Fruit fly (Drosophila melanogaster): ENCODE results near the gene Las.
A peak's percentile ranks its signal among the peaks of the same experiment; 100 is the strongest.

The Las gene

DNA sequence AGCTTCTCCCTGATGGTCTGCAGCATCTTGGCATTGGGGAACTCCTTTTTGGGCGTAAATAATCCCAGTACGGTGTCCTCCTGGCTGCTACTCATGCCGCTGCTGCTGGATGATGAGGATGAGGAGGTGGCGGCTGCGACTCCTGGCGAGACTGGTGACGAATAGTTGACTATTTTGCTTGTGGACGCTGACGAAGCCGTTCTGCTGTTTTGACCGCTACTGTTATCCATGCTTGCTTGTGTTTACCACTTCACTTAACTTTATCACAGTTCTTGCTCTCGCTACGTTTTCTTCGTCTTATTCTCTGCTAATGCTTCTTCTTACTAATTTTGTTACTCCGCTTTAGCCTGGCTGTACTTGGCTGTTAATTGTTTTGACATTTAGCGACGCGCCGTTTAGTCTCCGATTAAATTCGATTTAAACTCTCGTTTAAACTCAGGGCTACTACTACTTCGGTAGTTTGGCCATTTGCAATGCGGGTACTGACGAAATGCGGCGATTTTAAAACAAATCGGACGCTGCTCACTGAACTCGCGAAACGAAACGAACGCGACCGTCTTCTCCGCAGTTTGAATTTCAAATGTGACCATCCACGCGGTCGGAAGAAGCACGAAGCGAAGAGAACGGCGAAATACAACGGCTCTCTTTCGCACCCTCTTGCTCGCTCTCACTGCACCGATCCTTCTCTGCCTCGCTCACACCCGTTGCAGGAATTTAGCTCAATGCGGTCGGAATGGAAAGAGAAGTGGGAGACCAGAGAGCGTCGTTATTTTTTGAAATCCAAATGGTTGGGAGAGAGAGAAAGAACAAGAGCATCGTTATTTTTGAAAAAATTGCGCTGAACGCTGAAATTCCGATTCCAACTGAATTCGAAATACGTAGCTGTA, 30.9 kb downstream of the Las start, which contains the start of gene trbl (continued):
- TF ChIP-seq Nf-YB (GFP tag; optimal IDR thresholded peaks at IDR 0.05): peak; percentile 33
- TF ChIP-seq Hsf (GFP tag; optimal IDR thresholded peaks at IDR 0.05): no peak
- TF ChIP-seq ranshi (GFP tag; IDR thresholded peaks at IDR 0.05): 0 out of 2 replicates have a peak, but pooled peaks have one; percentile 7
- no peak for TF ChIP-seq CG43689 (GFP tag; IDR thresholded peaks at IDR 0.05)
- TF ChIP-seq h (optimal IDR thresholded peaks at IDR 0.05): no peak
- TF ChIP-seq CG12155 (GFP tag; optimal IDR thresholded peaks at IDR 0.05): no peak
- peak; percentile 26 for TF ChIP-seq CG14710 (tag; optimal IDR thresholded peaks at IDR 0.05)
- no peak for TF ChIP-seq CG31224 (GFP tag; IDR thresholded peaks at IDR 0.05)
- TF ChIP-seq cg (GFP tag; optimal IDR thresholded peaks at IDR 0.05): peak; percentile 38
- TF ChIP-seq wek (GFP tag; optimal IDR thresholded peaks at IDR 0.05): peak; percentile 27
- no peak for TF ChIP-seq fu2 (GFP tag; optimal IDR thresholded peaks at IDR 0.05)
- TF ChIP-seq CG8281 (tag; optimal IDR thresholded peaks at IDR 0.05): no peak
- TF ChIP-seq CG7271 (tag; optimal IDR thresholded peaks at IDR 0.05): peak; percentile 54
- no peak for TF ChIP-seq gsb (GFP tag; IDR thresholded peaks at IDR 0.05)
- no peak for TF ChIP-seq CG10366 (GFP tag; IDR thresholded peaks at IDR 0.05)
- TF ChIP-seq E2f1 (GFP tag; IDR thresholded peaks at IDR 0.05): no peak
- TF ChIP-seq cato (GFP tag; optimal IDR thresholded peaks at IDR 0.05; ENCODE audit: borderline replicate concordance): no peak
- TF ChIP-seq Sox100B (GFP tag; optimal IDR thresholded peaks at IDR 0.05): no peak
- no peak for TF ChIP-seq p53 (GFP tag; optimal IDR thresholded peaks at IDR 0.05)
- TF ChIP-seq CG4282 (GFP tag; optimal IDR thresholded peaks at IDR 0.05): no peak
- TF ChIP-seq YL-1 (GFP tag; optimal IDR thresholded peaks at IDR 0.05): no peak
- peak; percentile 23; the same call in 1 of the 2 replicates for TF ChIP-seq MBD-R2 (GFP tag; IDR thresholded peaks at IDR 0.05)
- TF ChIP-seq lmd (GFP tag; IDR thresholded peaks at IDR 0.05): no peak
- peak; percentile 84 for TF ChIP-seq pros (GFP tag; optimal IDR thresholded peaks at IDR 0.05)
- TF ChIP-seq pnt (GFP tag; optimal IDR thresholded peaks at IDR 0.05): no peak
- no peak for TF ChIP-seq CG33557 (GFP tag; optimal IDR thresholded peaks at IDR 0.05)
- TF ChIP-seq Mrtf (GFP tag; IDR thresholded peaks at IDR 0.05): no peak
- peak; percentile 62; the same call in 1 of the 3 replicates for TF ChIP-seq z (GFP tag; IDR thresholded peaks at IDR 0.05)
- TF ChIP-seq CG16779 (GFP tag; IDR thresholded peaks at IDR 0.05): no peak
- TF ChIP-seq CG8290 (GFP tag; optimal IDR thresholded peaks at IDR 0.05): peak; percentile 43
- peak; percentile 44 to 64 for TF ChIP-seq CG8290 (tag; optimal IDR thresholded peaks at IDR 0.05)
- TF ChIP-seq Jarid2 (GFP tag; optimal IDR thresholded peaks at IDR 0.05): peak; percentile 80
- peak; percentile 22 for TF ChIP-seq D (optimal IDR thresholded peaks at IDR 0.05)
- no peak for TF ChIP-seq D (GFP tag; optimal IDR thresholded peaks at IDR 0.05)
- TF ChIP-seq CG10565 (GFP tag; optimal IDR thresholded peaks at IDR 0.05): no peak
- no peak for TF ChIP-seq CG16815 (GFP tag; optimal IDR thresholded peaks at IDR 0.05)
- TF ChIP-seq sens (GFP tag): peak; percentile 34
- peak; percentile 36 for TF ChIP-seq CG2712 (tag; optimal IDR thresholded peaks at IDR 0.05)
- TF ChIP-seq Dek (tag; optimal IDR thresholded peaks at IDR 0.05): no peak
- TF ChIP-seq crc (GFP tag; optimal IDR thresholded peaks at IDR 0.05): no peak
- no peak for TF ChIP-seq CG1647 (GFP tag; optimal IDR thresholded peaks at IDR 0.05)
- no peak for TF ChIP-seq usp (GFP tag; optimal IDR thresholded peaks at IDR 0.05)
- TF ChIP-seq phol (tag; optimal IDR thresholded peaks at IDR 0.05): no peak
- TF ChIP-seq sisA (GFP tag; IDR thresholded peaks at IDR 0.05): no peak; the same call in 1 of the 2 replicates
- peak; percentile 86 for TF ChIP-seq CG9797 (GFP tag; optimal IDR thresholded peaks at IDR 0.05)
- TF ChIP-seq Lhr (GFP tag; optimal IDR thresholded peaks at IDR 0.05): no peak
- no peak for TF ChIP-seq CG5245 (GFP tag; optimal IDR thresholded peaks at IDR 0.05)
- peak; percentile 60 for TF ChIP-seq E2f2 (GFP tag; IDR thresholded peaks at IDR 0.05)
- peak; percentile 43 for TF ChIP-seq CG6765 (GFP tag; optimal IDR thresholded peaks at IDR 0.05)
- no peak for TF ChIP-seq Ets65A (GFP tag)
- TF ChIP-seq otp (GFP tag; IDR thresholded peaks at IDR 0.05): no peak

Data from whole organism, embryonic.